Worm (Caenorhabditis elegans) whole organism, young adult: ENCODE data around the gene E02H4.7.

Source experiments
- B0261.1 ChIP-seq: sonication (generic microtip); optimal IDR thresholded peaks from 2 replicates; lab custom pipeline; 2016; ENCODE audit warnings: mild to moderate bottlenecking, missing genetic modification characterization, moderate library complexity, missing compliant biosample characterization
- F22D6.2 ChIP-seq: sonication (generic microtip); optimal IDR thresholded peaks from 2 replicates; lab custom pipeline; 2016; ENCODE audit warnings: mild to moderate bottlenecking, missing genetic modification characterization, missing compliant biosample characterization
- F39B2.1 ChIP-seq: fragments of 200-800 bp; sonication (Bioruptor generic); IDR thresholded peaks from 2 replicates; pipeline ENCODE4 v1.3.6; 2022; ENCODE audit warnings: missing genetic modification reagents, missing genetic modification characterization, missing compliant biosample characterization
- F57A8.1 ChIP-seq: fragments of 200-800 bp; sonication (Bioruptor generic); optimal IDR thresholded peaks from 2 replicates; lab custom pipeline; 2018; ENCODE audit warnings: mild to moderate bottlenecking, missing genetic modification characterization, moderate library complexity, missing compliant biosample characterization
- K11D2.4 ChIP-seq: fragments of 200-800 bp; sonication (Bioruptor generic); IDR thresholded peaks from 2 replicates; pipeline ENCODE4 v1.3.6; 2022; ENCODE audit warnings: missing genetic modification reagents, missing genetic modification characterization, missing compliant biosample characterization
- Y79H2A.3 ChIP-seq: fragments of 200-800 bp; sonication (Bioruptor generic); conservative IDR thresholded peaks from 2 replicates; pipeline ENCODE4 v1.3.6; 2022; ENCODE audit warnings: missing genetic modification reagents, missing genetic modification characterization, missing compliant biosample characterization
- akir-1 ChIP-seq: fragments of 200-800 bp; sonication (Bioruptor generic); optimal IDR thresholded peaks from 2 replicates; lab custom pipeline; 2018; ENCODE audit warnings: mild to moderate bottlenecking, missing genetic modification characterization, moderate library complexity, missing compliant biosample characterization
- bed-2 ChIP-seq: fragments of 200-800 bp; sonication (Bioruptor generic); IDR thresholded peaks from 2 replicates; pipeline ENCODE4 v1.3.6; 2022; ENCODE audit warnings: missing genetic modification reagents, missing genetic modification characterization, missing compliant biosample characterization
- cebp-2 ChIP-seq: fragments of 200-800 bp; sonication (Bioruptor generic); IDR thresholded peaks from 2 replicates; pipeline ENCODE4 v1.3.6; 2022; ENCODE audit warnings: missing genetic modification characterization, missing compliant biosample characterization
- ceh-27 ChIP-seq: fragments of 200-800 bp; sonication (Bioruptor generic); optimal IDR thresholded peaks from 2 replicates; lab custom pipeline; 2018; ENCODE audit warnings: mild to moderate bottlenecking, missing genetic modification characterization, moderate library complexity, missing compliant biosample characterization
- chd-7 ChIP-seq: sonication (generic microtip); optimal IDR thresholded peaks from 2 replicates; lab custom pipeline; 2016; ENCODE audit warnings: mild to moderate bottlenecking, missing genetic modification characterization, moderate library complexity, missing compliant biosample characterization
- die-1 ChIP-seq: sonication (generic microtip); optimal IDR thresholded peaks from 2 replicates; lab custom pipeline; 2016; ENCODE audit warnings: missing genotype, mild to moderate bottlenecking, missing genetic modification characterization, missing compliant biosample characterization
- dox-1 ChIP-seq: fragments of 200-800 bp; sonication (Bioruptor generic); IDR thresholded peaks from 2 replicates; pipeline ENCODE4 v1.3.6; 2022; ENCODE audit warnings: missing genetic modification reagents, missing genetic modification characterization, missing compliant biosample characterization
- egl-18 ChIP-seq: fragments of 200-800 bp; sonication (Bioruptor generic); IDR thresholded peaks from 2 replicates; pipeline ENCODE4 v1.3.6; 2022; ENCODE audit warnings: missing genetic modification reagents, missing genetic modification characterization, missing compliant biosample characterization
- egrh-3 ChIP-seq: fragments of 200-800 bp; sonication (Bioruptor generic); IDR thresholded peaks from 2 replicates; pipeline ENCODE4 v1.3.6; 2022; ENCODE audit warnings: missing genetic modification reagents, missing genetic modification characterization, missing compliant biosample characterization
- lag-1 ChIP-seq: fragments of 200-800 bp; sonication (Bioruptor generic); IDR thresholded peaks from 2 replicates; pipeline ENCODE4 v1.3.6; 2022; ENCODE audit warnings: missing genetic modification reagents, missing genetic modification characterization, missing compliant biosample characterization
- let-607 ChIP-seq, 2 experiments: fragments of 200-800 bp in 1 of 2; sonication (Bioruptor generic) in 1 of 2; sonication (generic microtip) in 1 of 2; optimal IDR thresholded peaks; 2 replicates each; lab custom pipeline; 2016 to 2018; ENCODE audit warnings: mild to moderate bottlenecking in 2 of 2, missing compliant biosample characterization in 2 of 2, missing genetic modification characterization in 2 of 2, moderate library complexity in 2 of 2, missing genotype in 1 of 2
- lin-40 ChIP-seq: sonication (generic microtip); optimal IDR thresholded peaks from 2 replicates; lab custom pipeline; 2016; ENCODE audit warnings: missing genetic modification characterization, mild to moderate bottlenecking, missing compliant biosample characterization, missing genotype, missing genetic modification reagents
- lir-1 ChIP-seq: fragments of 200-800 bp; sonication (Bioruptor generic); conservative IDR thresholded peaks from 2 replicates; pipeline ENCODE4 v1.3.6; 2022; ENCODE audit warnings: missing genetic modification reagents, missing genetic modification characterization, missing compliant biosample characterization
- lsl-1 ChIP-seq: fragments of 200-800 bp; sonication (Bioruptor generic); optimal IDR thresholded peaks from 2 replicates; lab custom pipeline; 2018; ENCODE audit warnings: mild to moderate bottlenecking, missing genetic modification characterization, moderate library complexity, missing compliant biosample characterization
- mxl-1 ChIP-seq: sonication (generic microtip); optimal IDR thresholded peaks from 2 replicates; lab custom pipeline; 2016; ENCODE audit warnings: missing genetic modification characterization, missing compliant biosample characterization
- nhr-120 ChIP-seq: fragments of 200-800 bp; sonication (Bioruptor generic); IDR thresholded peaks from 2 replicates; pipeline ENCODE4 v1.3.6; 2022; ENCODE audit warnings: missing genetic modification characterization, missing compliant biosample characterization
- nhr-80 ChIP-seq: sonication (generic microtip); optimal IDR thresholded peaks from 2 replicates; lab custom pipeline; 2016; ENCODE audit warnings: missing genetic modification characterization, missing compliant biosample characterization
- pha-4 ChIP-seq: fragments of 150-350 bp; sonication (generic microtip); optimal IDR thresholded peaks from 2 replicates; lab custom pipeline; 2014; ENCODE audit warnings: missing biosample characterization, missing genetic modification reagents, missing genetic modification characterization
- repo-1 ChIP-seq: sonication (generic microtip); optimal IDR thresholded peaks from 2 replicates; lab custom pipeline; 2017; ENCODE audit warnings: mild to moderate bottlenecking, missing genetic modification characterization, missing compliant biosample characterization
- snpc-1.1 ChIP-seq: sonication (generic microtip); optimal IDR thresholded peaks from 2 replicates; lab custom pipeline; 2017; ENCODE audit warnings: missing genetic modification characterization, mild to moderate bottlenecking, missing compliant biosample characterization, antibody characterized with exemption, moderate library complexity, missing genotype, missing genetic modification reagents; ENCODE audit not compliant: insufficient read depth
- tbp1 ChIP-seq: fragments of 200-800 bp; sonication (Bioruptor generic); optimal IDR thresholded peaks from 2 replicates; lab custom pipeline; 2018; ENCODE audit warnings: mild to moderate bottlenecking, missing genetic modification characterization, missing compliant biosample characterization
- unc-130 ChIP-seq: sonication (generic microtip); optimal IDR thresholded peaks from 2 replicates; lab custom pipeline; 2016; ENCODE audit warnings: missing genetic modification reagents, missing genetic modification characterization, missing compliant biosample characterization
- unc-62 ChIP-seq: fragments of 150-350 bp; optimal IDR thresholded peaks from 2 replicates; lab custom pipeline; 2014; ENCODE audit warnings: missing biosample characterization, missing genetic modification reagents, missing genetic modification characterization
- xnd-1 ChIP-seq: sonication (generic microtip); optimal IDR thresholded peaks from 2 replicates; lab custom pipeline; 2016; ENCODE audit warnings: missing genotype, missing genetic modification reagents, missing genetic modification characterization, missing compliant biosample characterization
- zfh-2 ChIP-seq: fragments of 200-800 bp; sonication (Bioruptor generic); conservative IDR thresholded peaks from 2 replicates; pipeline ENCODE4 v1.3.6; 2022; ENCODE audit warnings: missing genetic modification reagents, missing genetic modification characterization, missing compliant biosample characterization
- ztf-3 ChIP-seq: fragments of 200-800 bp; sonication (Bioruptor generic); optimal IDR thresholded peaks from 2 replicates; lab custom pipeline; 2018; ENCODE audit warnings: mild to moderate bottlenecking, missing genetic modification characterization, missing compliant biosample characterization

Gene E02H4.7

ce11 chrX:14297209-14297608 lies 41.1 kb downstream of the E02H4.7 start (continued):
- TF ChIP-seq unc-62 (GFP tag; lab: Kevin White, UChicago) = peak; percentile 26
- no peak for TF ChIP-seq lag-1 (GFP tag; lab: Robert Waterston, UW)
- TF ChIP-seq chd-7 (tag; lab: Kevin White, UChicago) = peak; percentile 28
- no peak for TF ChIP-seq B0261.1 (tag; lab: Kevin White, UChicago)
- TF ChIP-seq lir-1 (GFP tag; lab: Robert Waterston, UW) = peak; percentile 20; the same call in 1 of the 2 replicates
- TF ChIP-seq ceh-27 (GFP tag; lab: Kevin White, UChicago) = peak; percentile 77
- TF ChIP-seq pha-4 = no peak
- TF ChIP-seq K11D2.4 = 0 out of 2 replicates have a peak, but pooled peaks have one; percentile 29
- peak; percentile 75; the same call in 1 of the 2 replicates for TF ChIP-seq dox-1 (GFP tag; lab: Robert Waterston, UW)
- peak; percentile 56 for TF ChIP-seq nhr-80 (tag; lab: Kevin White, UChicago)
- peak; percentile 74 for TF ChIP-seq lin-40 (tag; lab: Kevin White, UChicago)
- 0 out of 2 replicates have a peak, but pooled peaks have one; percentile 69 for TF ChIP-seq cebp-2 (GFP tag; lab: Robert Waterston, UW)
- no peak for TF ChIP-seq bed-2 (GFP tag; lab: Robert Waterston, UW)
- TF ChIP-seq zfh-2 = peak; percentile 93
- TF ChIP-seq die-1 = peak; percentile 16
- TF ChIP-seq snpc-1.1 = no peak
- no peak for TF ChIP-seq lsl-1
- no peak for TF ChIP-seq repo-1
- no peak for TF ChIP-seq mxl-1 (tag; lab: Kevin White, UChicago)
- no peak for TF ChIP-seq tbp1 (GFP tag; lab: Kevin White, UChicago)
- peak; percentile 9 to 24 for TF ChIP-seq let-607 (tag; optimal IDR thresholded peaks at IDR 0.05; lab: Kevin White, UChicago)
- no peak; the same call in 1 of the 2 replicates for TF ChIP-seq egrh-3 (GFP tag; lab: Robert Waterston, UW)
- no peak for TF ChIP-seq F22D6.2

ce11 chrX:14303078-14303477 lies 47.0 kb downstream of the E02H4.7 start, which contains the start of gene C11H1.5:
Gene C11H1.5, minus strand, starts transcription at chrX:14303178.
- TF ChIP-seq akir-1 (GFP tag; lab: Kevin White, UChicago) = no peak
- TF ChIP-seq nhr-120 (GFP tag; lab: Robert Waterston, UW) = no peak
- TF ChIP-seq unc-130 (GFP tag; lab: Kevin White, UChicago) = no peak
- no peak for TF ChIP-seq F39B2.1 (GFP tag; lab: Robert Waterston, UW)
- no peak for TF ChIP-seq ztf-3
- TF ChIP-seq egl-18 (GFP tag; lab: Robert Waterston, UW) = no peak
- no peak for TF ChIP-seq F57A8.1
- TF ChIP-seq Y79H2A.3 = no peak
- TF ChIP-seq xnd-1 (tag; lab: Kevin White, UChicago) = no peak
